Fruit fly (Drosophila melanogaster): ENCODE results near the gene bves.

- no peak for TF ChIP-seq CG32006 (GFP tag; optimal IDR thresholded peaks at IDR 0.05)
- TF ChIP-seq pdm3 (GFP tag; optimal IDR thresholded peaks at IDR 0.05), result no peak
- no peak for TF ChIP-seq fd59A (GFP tag; optimal IDR thresholded peaks at IDR 0.05)
- TF ChIP-seq cyc (GFP tag; optimal IDR thresholded peaks at IDR 0.05), result no peak
Observed at dm6 chrX:21083246-21083645, 29.5 kb downstream of the bves start.

All from whole organism, prepupa.